Worm (Caenorhabditis elegans) whole organism, early embryonic: ENCODE results near the gene K02E2.8.
A peak's percentile ranks its signal among the peaks of the same experiment; 100 is the strongest.

ENCODE experiments used
- B0310.2 ChIP-seq: sonication (generic microtip); optimal IDR thresholded peaks from 2 replicates; lab custom pipeline; 2016; ENCODE audit warnings: mild to moderate bottlenecking, missing genetic modification characterization, missing compliant biosample characterization
- F13C5.2 ChIP-seq: sonication (generic microtip); optimal IDR thresholded peaks from 2 replicates; lab custom pipeline; 2017; ENCODE audit warnings: mild to moderate bottlenecking, missing genetic modification characterization, inconsistent platforms, missing compliant biosample characterization
- aly-1 ChIP-seq: sonication (generic microtip); optimal IDR thresholded peaks from 2 replicates; lab custom pipeline; 2016; ENCODE audit warnings: missing genetic modification characterization, missing compliant biosample characterization
- ama-1 ChIP-seq: fragments of 150-350 bp; optimal IDR thresholded peaks from 2 replicates; lab custom pipeline; 2014
- ceh-13 ChIP-seq: fragments of 200-800 bp; sonication (Bioruptor generic); optimal IDR thresholded peaks from 2 replicates; lab custom pipeline; 2018; ENCODE audit warnings: mild to moderate bottlenecking, missing genetic modification characterization, missing compliant biosample characterization
- ceh-36 ChIP-seq: sonication (generic microtip); optimal IDR thresholded peaks from 2 replicates; lab custom pipeline; 2016; ENCODE audit warnings: missing genetic modification characterization, inconsistent platforms, missing compliant biosample characterization
- ets-7 ChIP-seq: sonication (generic microtip); optimal IDR thresholded peaks from 2 replicates; lab custom pipeline; 2016; ENCODE audit warnings: missing genotype, missing genetic modification characterization, missing compliant biosample characterization
- hmbx-1 ChIP-seq: sonication (generic microtip); optimal IDR thresholded peaks from 2 replicates; lab custom pipeline; 2016; ENCODE audit warnings: mild to moderate bottlenecking, missing genetic modification characterization, missing compliant biosample characterization
- hmg-4 ChIP-seq: fragments of 200-800 bp; sonication (Bioruptor generic); optimal IDR thresholded peaks from 2 replicates; lab custom pipeline; 2018; ENCODE audit warnings: mild to moderate bottlenecking, missing genetic modification characterization, missing compliant biosample characterization
- hnd-1 ChIP-seq: sonication (generic microtip); optimal IDR thresholded peaks from 2 replicates; lab custom pipeline; 2016; ENCODE audit warnings: missing genetic modification characterization, missing compliant biosample characterization
- pes-1 ChIP-seq: fragments of 200-800 bp; sonication (Bioruptor generic); IDR thresholded peaks from 2 replicates; pipeline ENCODE4 v1.3.6; 2022; ENCODE audit warnings: missing genetic modification reagents, missing genetic modification characterization, missing compliant biosample characterization
- scrt-1 ChIP-seq: fragments of 200-800 bp; sonication (Bioruptor generic); IDR thresholded peaks from 2 replicates; pipeline ENCODE4 v1.3.6; 2022; ENCODE audit warnings: missing genetic modification characterization, missing compliant biosample characterization
- sea-1 ChIP-seq: fragments of 200-800 bp; sonication (Bioruptor generic); conservative IDR thresholded peaks from 2 replicates; pipeline ENCODE4 v1.3.6; 2022; ENCODE audit warnings: missing genetic modification characterization, missing compliant biosample characterization
- tbx-11 ChIP-seq: fragments of 200-800 bp; sonication (Bioruptor generic); IDR thresholded peaks from 2 replicates; pipeline ENCODE4 v1.3.6; 2022; ENCODE audit warnings: missing genetic modification characterization, missing compliant biosample characterization
- tbx-37 ChIP-seq: fragments of 200-800 bp; sonication (Bioruptor generic); conservative IDR thresholded peaks from 2 replicates; pipeline ENCODE4 v1.3.6; 2022; ENCODE audit warnings: missing genetic modification reagents, missing genetic modification characterization, missing compliant biosample characterization
- tra-4 ChIP-seq: sonication (generic microtip); optimal IDR thresholded peaks from 2 replicates; lab custom pipeline; 2017; ENCODE audit warnings: missing genetic modification characterization, missing compliant biosample characterization

K02E2.8 gene

DNA sequence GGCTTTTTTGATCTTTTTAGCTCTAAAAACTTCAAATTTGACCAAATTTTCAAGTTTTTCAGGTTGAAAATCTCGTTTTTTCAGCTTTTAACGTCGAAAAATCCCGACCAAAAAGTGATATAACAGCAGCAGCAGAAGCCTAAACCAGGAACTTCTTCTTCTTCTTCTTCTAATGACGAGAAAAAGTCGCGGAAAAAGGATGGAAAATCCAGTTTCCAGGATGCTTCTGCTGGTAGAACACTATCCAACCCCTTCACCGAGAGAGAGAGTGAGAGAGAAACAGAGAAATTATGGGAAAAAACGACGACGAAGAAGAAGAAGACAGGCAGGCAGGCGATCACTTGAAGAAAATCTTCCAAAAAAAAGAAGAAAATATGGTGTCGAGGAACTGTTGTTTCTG, 40.1 kb upstream of the K02E2.8 start:
- TF ChIP-seq hnd-1 (tag; lab: Kevin White, UChicago) (no peak), ama-1 (lab: Kevin White, UChicago) (no peak), F13C5.2 (tag; lab: Kevin White, UChicago) (no peak), tbx-37 (GFP tag; lab: Robert Waterston, UW) (no peak), sea-1 (GFP tag; lab: Robert Waterston, UW) (no peak)

DNA sequence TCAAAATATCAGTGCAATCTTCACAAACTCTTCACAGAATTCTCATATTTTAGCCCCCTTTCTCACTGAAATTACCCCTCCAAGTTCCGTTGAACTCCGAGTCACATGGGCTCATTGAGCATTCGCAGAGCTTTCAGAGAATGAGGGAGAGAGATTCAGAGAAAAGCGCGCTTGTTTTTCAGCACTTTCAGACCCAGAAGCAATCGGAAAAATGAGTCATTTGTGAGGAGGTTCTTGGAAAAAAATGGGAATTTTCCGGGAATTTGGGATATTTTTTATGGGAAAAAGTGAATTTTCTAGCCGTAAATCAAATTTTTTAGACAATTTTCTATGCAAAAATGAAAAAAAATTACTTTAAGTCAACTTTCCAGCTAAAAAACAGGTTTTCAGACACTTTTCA, 36.1 kb upstream of the K02E2.8 start:
- TF ChIP-seq sea-1 (GFP tag; lab: Robert Waterston, UW) = no peak
- no peak for TF ChIP-seq F13C5.2 (tag; lab: Kevin White, UChicago)

DNA sequence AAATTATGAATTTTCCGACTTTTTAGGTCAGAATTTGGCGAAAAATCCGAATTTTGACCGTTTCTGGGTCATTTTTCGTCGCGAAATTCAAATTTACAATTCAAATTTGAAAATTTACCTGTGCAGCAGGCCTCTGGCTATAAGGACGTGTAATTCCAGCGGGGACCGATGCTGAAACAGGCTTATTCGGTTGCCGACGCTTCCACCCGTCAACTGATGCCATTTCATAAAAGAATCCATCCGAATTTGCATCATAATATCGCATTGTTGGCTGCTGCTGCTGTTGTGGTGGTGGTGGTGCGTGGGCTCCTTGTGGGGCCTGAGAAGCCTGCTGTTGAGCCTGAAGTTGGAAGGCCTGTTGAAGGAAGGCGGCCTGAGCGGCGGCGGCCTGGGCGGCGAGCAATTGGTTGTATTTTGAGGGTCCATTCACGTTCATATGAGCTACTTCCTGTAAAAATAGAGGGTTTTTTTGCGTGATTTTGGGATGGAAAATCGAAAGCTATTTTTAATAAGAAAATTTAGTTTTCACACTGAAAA, 32.9 kb upstream of the K02E2.8 start:
- TF ChIP-seq tra-4 (tag; lab: Kevin White, UChicago) (no peak), tbx-11 (GFP tag; lab: Robert Waterston, UW) (no peak), ama-1 (lab: Kevin White, UChicago) (peak; percentile 55)

DNA sequence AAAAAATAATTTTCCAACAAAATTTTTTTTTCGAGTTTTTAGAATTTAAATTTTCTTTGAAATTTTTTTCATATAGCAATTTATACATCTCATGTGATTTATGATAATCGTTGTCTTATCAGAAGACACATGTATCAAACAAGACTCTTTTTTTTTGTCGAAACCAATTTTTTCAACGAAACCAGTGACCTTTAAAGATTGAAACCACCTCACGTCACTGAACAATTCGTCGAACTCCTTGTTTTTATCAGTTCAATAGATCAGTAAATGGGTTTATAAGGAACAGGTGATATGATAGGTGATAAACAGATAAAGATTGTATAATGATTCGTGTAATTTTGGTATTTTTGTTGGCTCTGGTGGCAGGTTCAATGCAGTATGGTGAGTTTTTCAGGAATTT, 27.0 kb upstream of the K02E2.8 start, which contains the start of gene cnc-7:
TSS of gene cnc-7 (plus strand) at position 301 of the 400 bp plus-strand sequence.
- no peak for TF ChIP-seq sea-1 (GFP tag; lab: Robert Waterston, UW)
- no peak for TF ChIP-seq hmg-4 (GFP tag; lab: Kevin White, UChicago)
- no peak for TF ChIP-seq ets-7 (tag; lab: Kevin White, UChicago)
- no peak for TF ChIP-seq tbx-37 (GFP tag; lab: Robert Waterston, UW)
- TF ChIP-seq ama-1 (lab: Kevin White, UChicago) = no peak
- no peak for TF ChIP-seq aly-1 (tag; lab: Kevin White, UChicago)
- TF ChIP-seq hnd-1 (tag; lab: Kevin White, UChicago) = no peak
- TF ChIP-seq tra-4 (tag; lab: Kevin White, UChicago) = no peak
- no peak for TF ChIP-seq tbx-11 (GFP tag; lab: Robert Waterston, UW)
- no peak for TF ChIP-seq scrt-1 (GFP tag; lab: Robert Waterston, UW)
- TF ChIP-seq B0310.2 = no peak

DNA sequence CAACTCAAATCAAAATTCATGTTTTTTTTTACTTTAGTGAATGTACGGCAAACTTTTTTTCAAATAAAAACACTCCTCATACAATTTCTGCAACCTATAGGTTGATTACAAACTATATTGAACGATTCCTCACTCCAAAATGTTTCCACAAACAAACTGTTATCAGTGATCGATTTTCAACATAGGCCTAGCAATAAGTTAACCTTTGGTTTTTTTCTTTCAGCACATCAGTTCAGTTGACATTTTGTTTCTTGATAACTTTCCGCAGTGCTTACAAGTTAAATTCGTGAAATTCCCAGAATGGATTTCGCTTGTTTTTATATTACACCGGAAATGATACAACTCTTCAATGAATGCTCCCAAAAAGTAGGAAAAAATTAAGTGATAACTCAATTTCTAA, 20.7 kb upstream of the K02E2.8 start, which contains the start of gene F53H2.1:
TSS of gene F53H2.1 (plus strand) at position 301 of the 400 bp plus-strand sequence.
- TF ChIP-seq ceh-36 (tag; lab: Kevin White, UChicago) (no peak), hmbx-1 (tag; lab: Kevin White, UChicago) (no peak), F13C5.2 (tag; lab: Kevin White, UChicago) (no peak), hmg-4 (GFP tag; lab: Kevin White, UChicago) (no peak), aly-1 (tag; lab: Kevin White, UChicago) (no peak), sea-1 (GFP tag; lab: Robert Waterston, UW) (no peak), scrt-1 (GFP tag; lab: Robert Waterston, UW) (no peak)

DNA sequence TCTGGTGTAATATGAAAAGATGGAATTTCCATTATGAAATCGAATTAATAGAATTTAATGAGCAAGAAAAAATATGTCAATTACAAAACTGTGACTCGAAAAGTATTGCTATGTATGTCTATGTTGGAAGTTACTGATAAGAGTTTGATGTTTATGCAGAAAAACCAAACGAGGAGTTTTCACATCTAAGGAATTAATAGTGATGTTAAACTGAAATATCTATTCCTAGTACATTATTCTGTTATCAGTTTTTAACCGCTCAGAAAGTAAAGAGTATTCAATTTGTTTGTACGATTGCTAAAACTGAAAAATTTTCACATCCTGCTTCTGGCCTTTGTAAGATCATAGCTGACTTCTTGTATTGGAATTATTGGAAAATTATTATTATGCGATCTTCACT, 20.2 kb upstream of the K02E2.8 start, which contains the start of gene K02E2.7:
TSS of gene K02E2.7 (minus strand) at position 101 of the 400 bp plus-strand sequence.
- TF ChIP-seq scrt-1 (GFP tag; lab: Robert Waterston, UW) (no peak), hnd-1 (tag; lab: Kevin White, UChicago) (no peak), tbx-37 (GFP tag; lab: Robert Waterston, UW) (no peak), sea-1 (GFP tag; lab: Robert Waterston, UW) (no peak), aly-1 (tag; lab: Kevin White, UChicago) (no peak), F13C5.2 (tag; lab: Kevin White, UChicago) (no peak), pes-1 (GFP tag; lab: Robert Waterston, UW) (no peak), ama-1 (lab: Kevin White, UChicago) (no peak), hmg-4 (GFP tag; lab: Kevin White, UChicago) (no peak), ceh-36 (tag; lab: Kevin White, UChicago) (no peak), hmbx-1 (tag; lab: Kevin White, UChicago) (no peak)

DNA sequence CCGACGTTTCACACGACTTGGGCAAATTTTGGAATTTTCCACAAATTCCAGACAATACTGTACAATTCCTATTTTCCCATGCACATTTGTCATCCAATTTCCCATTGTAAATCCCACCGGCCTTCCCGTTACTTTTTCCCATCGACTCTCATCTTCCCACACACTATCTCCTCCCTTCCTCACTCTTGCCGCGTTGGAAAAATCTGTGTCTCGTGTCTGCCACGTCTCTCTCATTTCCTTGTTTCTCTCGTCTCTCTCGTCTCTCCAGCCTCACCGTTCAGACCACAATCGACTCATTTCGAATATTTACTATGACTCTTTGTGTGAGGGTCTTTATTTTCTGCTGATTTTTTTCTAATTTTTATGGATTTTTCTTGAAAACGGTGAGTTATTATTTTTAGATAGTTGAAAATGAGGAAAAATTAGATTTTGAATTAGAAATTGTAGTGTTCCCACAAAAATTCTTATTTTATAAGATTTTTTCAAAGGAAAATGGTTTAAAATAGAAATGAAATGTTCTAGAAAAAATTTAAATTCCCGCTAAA, 16.4 kb upstream of the K02E2.8 start, which contains the start of gene K02E2.11:
TSS of gene K02E2.11 (plus strand) at position 251 of the 545 bp plus-strand sequence.
- TF ChIP-seq ets-7 (tag; lab: Kevin White, UChicago) (no peak), ceh-13 (GFP tag; lab: Kevin White, UChicago) (no peak), hmg-4 (GFP tag; lab: Kevin White, UChicago) (peak; percentile 3), scrt-1 (GFP tag; lab: Robert Waterston, UW) (no peak), hmbx-1 (tag; lab: Kevin White, UChicago) (no peak), tbx-11 (GFP tag; lab: Robert Waterston, UW) (no peak), ama-1 (lab: Kevin White, UChicago) (no peak), ceh-36 (tag; lab: Kevin White, UChicago) (no peak), tra-4 (tag; lab: Kevin White, UChicago) (no peak), hnd-1 (tag; lab: Kevin White, UChicago) (no peak), F13C5.2 (tag; lab: Kevin White, UChicago) (peak; percentile 69), aly-1 (tag; lab: Kevin White, UChicago) (no peak)

DNA sequence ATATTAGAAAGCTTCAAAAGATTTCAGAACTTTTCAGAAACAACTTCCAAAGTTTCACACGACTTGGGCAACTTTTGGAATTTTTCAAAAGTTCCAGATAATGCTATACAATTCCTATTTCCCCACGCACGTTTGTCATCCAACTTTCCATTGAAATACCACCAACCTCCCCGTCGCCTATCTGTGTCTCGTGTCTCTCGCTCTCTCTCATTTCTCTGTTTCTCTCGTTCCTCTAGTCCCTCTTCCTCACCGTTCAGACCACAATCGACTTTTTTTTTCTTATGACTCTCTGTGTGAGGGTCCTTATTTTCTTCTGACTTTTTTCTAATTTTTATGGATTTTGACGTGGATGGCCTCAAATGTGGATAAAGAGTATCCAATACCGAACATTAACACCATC, 13.6 kb upstream of the K02E2.8 start, which contains the start of gene K02E2.6:
TSS of gene K02E2.6 (plus strand) at position 242 of the 400 bp plus-strand sequence.
- TF ChIP-seq hmg-4 (GFP tag; lab: Kevin White, UChicago) (no peak), hmbx-1 (tag; lab: Kevin White, UChicago) (no peak), pes-1 (GFP tag; lab: Robert Waterston, UW) (no peak), F13C5.2 (tag; lab: Kevin White, UChicago) (peak; percentile 13)
